Worm (Caenorhabditis elegans) whole organism, late embryonic: Measurements from ENCODE around the gene gpc-1.

Source experiments
- C08G9.2 ChIP-seq: sonication (generic microtip); optimal IDR thresholded peaks from 2 replicates; lab custom pipeline; 2016; ENCODE audit warnings: mild to moderate bottlenecking, missing genetic modification characterization, moderate library complexity, missing compliant biosample characterization
- T23F11.4 ChIP-seq: fragments of 200-800 bp; sonication (Bioruptor generic); optimal IDR thresholded peaks from 2 replicates; lab custom pipeline; 2018; ENCODE audit warnings: mild to moderate bottlenecking, missing genetic modification characterization, missing compliant biosample characterization
- Y22D7AL.16 ChIP-seq: sonication (generic microtip); optimal IDR thresholded peaks from 2 replicates; lab custom pipeline; 2016; ENCODE audit warnings: missing genetic modification characterization, missing compliant biosample characterization
- ceh-18 ChIP-seq: sonication (generic microtip); optimal IDR thresholded peaks from 2 replicates; lab custom pipeline; 2016; ENCODE audit warnings: missing genetic modification characterization, missing compliant biosample characterization
- ceh-2 ChIP-seq: sonication (generic microtip); optimal IDR thresholded peaks from 2 replicates; lab custom pipeline; 2016; ENCODE audit warnings: missing genotype, missing genetic modification characterization, missing compliant biosample characterization
- ceh-45 ChIP-seq: fragments of 200-800 bp; sonication (Bioruptor generic); IDR thresholded peaks from 2 replicates; pipeline ENCODE4 v1.3.6; 2022; ENCODE audit warnings: missing genetic modification reagents, missing genetic modification characterization, missing compliant biosample characterization
- ceh-48 ChIP-seq: sonication (generic microtip); optimal IDR thresholded peaks from 2 replicates; lab custom pipeline; 2016; ENCODE audit warnings: missing genetic modification characterization, inconsistent platforms, missing compliant biosample characterization
- ceh-6 ChIP-seq: fragments of 200-800 bp; sonication (Bioruptor generic); optimal IDR thresholded peaks from 2 replicates; lab custom pipeline; 2018; ENCODE audit warnings: mild to moderate bottlenecking, missing genetic modification characterization, missing compliant biosample characterization
- ceh-9 ChIP-seq: sonication (generic microtip); optimal IDR thresholded peaks from 2 replicates; lab custom pipeline; 2016; ENCODE audit warnings: mild to moderate bottlenecking, missing genetic modification characterization, inconsistent platforms, missing compliant biosample characterization
- che-1 ChIP-seq: sonication (generic microtip); optimal IDR thresholded peaks from 2 replicates; lab custom pipeline; 2016; ENCODE audit warnings: mild to moderate bottlenecking, missing genetic modification characterization, missing compliant biosample characterization
- dmd-4 ChIP-seq: sonication (generic microtip); optimal IDR thresholded peaks from 2 replicates; lab custom pipeline; 2016; ENCODE audit warnings: borderline replicate concordance, missing genetic modification characterization, missing compliant biosample characterization
- elt-2 ChIP-seq: sonication (generic microtip); optimal IDR thresholded peaks from 2 replicates; lab custom pipeline; 2016; ENCODE audit warnings: missing genetic modification reagents, missing genetic modification characterization, missing compliant biosample characterization
- elt-4 ChIP-seq: sonication (generic microtip); optimal IDR thresholded peaks from 2 replicates; lab custom pipeline; 2016; ENCODE audit warnings: missing genetic modification characterization, missing compliant biosample characterization
- ets-4 ChIP-seq: sonication (generic microtip); optimal IDR thresholded peaks from 2 replicates; lab custom pipeline; 2016; ENCODE audit warnings: missing genetic modification characterization, missing compliant biosample characterization
- fax-1 ChIP-seq: sonication (generic microtip); optimal IDR thresholded peaks from 2 replicates; lab custom pipeline; 2016; ENCODE audit warnings: missing genotype, missing genetic modification characterization, missing compliant biosample characterization
- hlh-13 ChIP-seq: fragments of 200-800 bp; sonication (Bioruptor generic); optimal IDR thresholded peaks from 2 replicates; lab custom pipeline; 2018; ENCODE audit warnings: mild to moderate bottlenecking, missing genetic modification characterization, missing compliant biosample characterization
- hlh-15 ChIP-seq: sonication (generic microtip); optimal IDR thresholded peaks from 2 replicates; lab custom pipeline; 2016; ENCODE audit warnings: missing genetic modification characterization, missing compliant biosample characterization
- hlh-30 ChIP-seq: sonication (generic microtip); optimal IDR thresholded peaks from 2 replicates; lab custom pipeline; 2017; ENCODE audit warnings: antibody characterized with exemption, missing genetic modification characterization, missing compliant biosample characterization; ENCODE audit not compliant: insufficient read depth
- hlh-6 ChIP-seq: sonication (generic microtip); optimal IDR thresholded peaks from 2 replicates; lab custom pipeline; 2016; ENCODE audit warnings: missing genotype, missing genetic modification characterization, missing compliant biosample characterization
- lin-11 ChIP-seq: fragments of 200-800 bp; sonication (Bioruptor generic); optimal IDR thresholded peaks from 2 replicates; lab custom pipeline; 2018; ENCODE audit warnings: mild to moderate bottlenecking, missing genetic modification characterization, missing compliant biosample characterization
- madf-2 ChIP-seq: sonication (generic microtip); optimal IDR thresholded peaks from 2 replicates; lab custom pipeline; 2017; ENCODE audit warnings: missing genetic modification characterization, missing compliant biosample characterization
- mec-3 ChIP-seq: sonication (generic microtip); optimal IDR thresholded peaks from 2 replicates; lab custom pipeline; 2016; ENCODE audit warnings: borderline replicate concordance, missing genetic modification characterization, missing compliant biosample characterization
- nfya-1 ChIP-seq: sonication (generic microtip); optimal IDR thresholded peaks from 2 replicates; lab custom pipeline; 2017; ENCODE audit warnings: missing genetic modification characterization, mild to moderate bottlenecking, missing compliant biosample characterization, antibody characterized with exemption, moderate library complexity
- nhr-232 ChIP-seq: sonication (generic microtip); optimal IDR thresholded peaks from 2 replicates; lab custom pipeline; 2016; ENCODE audit warnings: missing genetic modification characterization, missing compliant biosample characterization
- odd-2 ChIP-seq: sonication (generic microtip); optimal IDR thresholded peaks from 2 replicates; lab custom pipeline; 2017; ENCODE audit warnings: antibody characterized with exemption, mild to moderate bottlenecking, missing genetic modification characterization, missing compliant biosample characterization
- pax-1 ChIP-seq: fragments of 150-350 bp; optimal IDR thresholded peaks from 2 replicates; lab custom pipeline; 2014; ENCODE audit warnings: missing biosample characterization, missing genetic modification characterization
- rnt-1 ChIP-seq: sonication (generic microtip); optimal IDR thresholded peaks from 2 replicates; lab custom pipeline; 2016; ENCODE audit warnings: missing genetic modification characterization, missing compliant biosample characterization
- sox-2 ChIP-seq: fragments of 200-800 bp; sonication (Bioruptor generic); IDR thresholded peaks from 2 replicates; pipeline ENCODE4 v1.3.6; 2022; ENCODE audit warnings: missing genetic modification reagents, missing genetic modification characterization, missing compliant biosample characterization
- syd-9 ChIP-seq: sonication (generic microtip); optimal IDR thresholded peaks from 2 replicates; lab custom pipeline; 2016; ENCODE audit warnings: mild to moderate bottlenecking, missing genetic modification characterization, moderate library complexity, missing compliant biosample characterization
- tbx-7 ChIP-seq: sonication (generic microtip); optimal IDR thresholded peaks from 2 replicates; lab custom pipeline; 2016; ENCODE audit warnings: missing genotype, missing genetic modification characterization, missing compliant biosample characterization
- ttx-3 ChIP-seq: sonication (generic microtip); optimal IDR thresholded peaks from 2 replicates; lab custom pipeline; 2016; ENCODE audit warnings: missing genetic modification reagents, missing genetic modification characterization, missing compliant biosample characterization
- unc-3 ChIP-seq, 2 experiments: fragments of 200-800 bp in 1 of 2; sonication (Bioruptor generic) in 1 of 2; sonication (generic microtip) in 1 of 2; conservative IDR thresholded peaks in 1 of 2; optimal IDR thresholded peaks in 1 of 2; 2 replicates each; pipeline versions ENCODE4 v1.3.6 to Lab custom; 2016 to 2022; ENCODE audit warnings: missing compliant biosample characterization in 2 of 2, missing genetic modification characterization in 2 of 2, missing genetic modification reagents in 1 of 2
- zip-5 ChIP-seq: sonication (generic microtip); optimal IDR thresholded peaks from 2 replicates; lab custom pipeline; 2016; ENCODE audit warnings: missing genetic modification characterization, missing compliant biosample characterization
- ztf-16 ChIP-seq: sonication (generic microtip); optimal IDR thresholded peaks from 2 replicates; lab custom pipeline; 2017; ENCODE audit warnings: missing genetic modification characterization, missing compliant biosample characterization

Gene gpc-1

DNA sequence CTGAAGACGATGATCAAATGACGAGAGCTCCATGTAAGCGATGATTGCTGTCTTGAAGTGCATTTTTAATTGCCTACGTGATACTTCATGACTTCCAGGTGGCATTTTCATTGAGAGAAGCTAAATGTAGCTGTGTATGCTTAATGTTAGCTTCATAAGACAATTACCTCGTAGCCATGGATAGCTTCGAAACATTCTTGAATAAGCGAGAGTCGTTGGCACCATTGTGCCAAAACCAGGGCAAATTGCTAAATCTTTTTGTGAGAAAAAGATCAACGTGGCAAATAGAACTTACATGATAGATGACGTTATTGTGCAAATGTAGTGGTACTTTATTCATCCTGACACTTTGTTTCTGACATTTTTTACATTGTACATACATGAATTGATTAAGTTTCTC is 21.5 kb downstream of the gpc-1 start:
- TF ChIP-seq hlh-6 (no peak), rnt-1 (no peak), ets-4 (tag; lab: Kevin White, UChicago) (no peak), fax-1 (tag; lab: Kevin White, UChicago) (no peak), hlh-15 (tag; lab: Kevin White, UChicago) (no peak), ceh-2 (tag; lab: Kevin White, UChicago) (no peak), hlh-13 (GFP tag; lab: Kevin White, UChicago) (no peak)

DNA sequence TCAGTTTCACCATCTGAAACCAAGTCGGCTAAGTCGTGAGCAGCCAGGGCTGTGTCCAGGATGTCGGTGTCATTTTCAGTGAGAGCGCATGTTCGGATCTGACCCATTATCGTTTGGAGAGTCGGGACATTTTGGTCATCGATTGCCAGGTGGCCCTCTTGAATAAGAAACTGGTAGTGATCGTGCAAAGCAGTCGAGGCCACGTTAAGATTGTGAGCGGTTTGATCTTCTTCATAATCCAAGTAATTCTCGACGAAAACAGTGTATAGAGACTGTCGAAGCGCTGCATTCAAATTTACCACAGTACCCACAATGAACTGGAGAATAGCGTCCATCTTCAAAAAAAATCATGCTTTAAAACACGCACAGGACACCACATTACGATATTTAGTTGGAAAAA is 22.3 kb downstream of the gpc-1 start, which contains the start of gene T14G8.6:
TSS of gene T14G8.6 (minus strand) at position 338 of the 400 bp plus-strand sequence.
- no peak for TF ChIP-seq syd-9 (tag; lab: Kevin White, UChicago)
- no peak for TF ChIP-seq ceh-2 (tag; lab: Kevin White, UChicago)
- no peak for TF ChIP-seq zip-5
- TF ChIP-seq ztf-16, result no peak
- TF ChIP-seq dmd-4 (tag; lab: Kevin White, UChicago), result no peak
- no peak for TF ChIP-seq tbx-7 (tag; lab: Kevin White, UChicago)
- TF ChIP-seq madf-2 (tag; lab: Kevin White, UChicago), result no peak
- no peak for TF ChIP-seq che-1 (tag; lab: Kevin White, UChicago)
- no peak for TF ChIP-seq nfya-1
- no peak for TF ChIP-seq T23F11.4 (GFP tag; lab: Kevin White, UChicago)
- no peak for TF ChIP-seq ets-4 (tag; lab: Kevin White, UChicago)
- TF ChIP-seq mec-3, result no peak
- no peak for TF ChIP-seq ceh-45 (GFP tag; lab: Robert Waterston, UW)
- no peak for TF ChIP-seq pax-1 (tag; lab: Kevin White, UChicago)
- TF ChIP-seq C08G9.2, result no peak
- TF ChIP-seq ceh-48 (tag; lab: Kevin White, UChicago), result no peak
- no peak for TF ChIP-seq ceh-6
- TF ChIP-seq hlh-30, result no peak

DNA sequence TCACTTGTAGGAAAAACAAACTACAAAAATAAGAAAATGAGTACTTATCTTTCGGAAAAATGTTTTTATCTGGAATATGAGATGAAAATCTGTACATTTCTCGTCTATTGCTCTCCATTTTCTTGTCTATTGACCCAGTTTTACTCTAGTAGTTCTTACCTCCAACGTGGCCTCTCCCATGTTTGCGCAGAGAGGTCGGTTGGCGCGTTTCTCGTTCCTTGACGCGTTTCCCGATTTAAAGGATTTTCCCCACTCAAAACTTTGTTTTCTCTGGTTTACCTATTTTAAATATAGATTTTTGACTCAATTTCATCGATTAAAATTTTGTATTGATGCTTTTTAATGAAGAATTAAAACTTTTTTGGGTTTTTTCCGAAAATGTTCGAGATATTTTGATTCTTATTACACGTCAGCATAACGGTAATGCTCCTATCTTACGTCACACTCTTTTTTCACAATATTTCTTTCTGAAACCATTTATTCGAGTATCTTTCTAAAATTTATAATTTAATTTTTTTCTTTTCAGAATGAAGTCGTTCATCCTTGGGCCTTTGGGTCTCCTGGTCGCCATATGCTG is 24.0 kb downstream of the gpc-1 start, which contains the start of gene T14G8.3:
TSS of gene T14G8.3 (plus strand) at position 527 of the 577 bp plus-strand sequence.
- TF ChIP-seq unc-3 (GFP tag; conservative IDR thresholded peaks at IDR 0.05; lab: Robert Waterston, UW) (no peak), unc-3 (tag; optimal IDR thresholded peaks at IDR 0.05; lab: Kevin White, UChicago) (no peak), elt-2 (peak; percentile 44), hlh-13 (GFP tag; lab: Kevin White, UChicago) (no peak), ttx-3 (no peak)
- TF ChIP-seq, all 69 proteins: peak for 1

DNA sequence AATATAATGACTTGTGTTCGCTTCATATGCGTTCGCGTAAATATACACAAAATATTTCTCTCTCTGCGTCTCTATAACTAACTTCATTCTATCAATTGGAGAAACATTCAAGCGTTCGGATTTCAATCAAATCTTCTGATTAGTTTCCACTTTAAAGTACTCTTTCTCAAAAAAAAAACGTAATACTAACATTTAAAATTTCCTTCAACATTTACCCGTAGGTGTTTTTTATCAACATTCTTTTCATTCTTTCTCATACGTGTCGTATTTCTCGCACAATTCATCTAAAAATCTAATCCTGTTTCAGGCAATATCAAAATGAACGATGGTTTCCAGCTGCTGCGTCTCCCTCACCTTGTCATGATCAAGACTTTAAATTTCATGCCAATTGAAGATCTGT is 27.1 kb downstream of the gpc-1 start, which contains the start of gene T14G8.2:
TSS of gene T14G8.2 (plus strand) at position 301 of the 400 bp plus-strand sequence.
- TF ChIP-seq ceh-45 (GFP tag; lab: Robert Waterston, UW) (no peak), ceh-48 (tag; lab: Kevin White, UChicago) (no peak), ceh-9 (tag; lab: Kevin White, UChicago) (no peak), ceh-18 (tag; lab: Kevin White, UChicago) (no peak), hlh-6 (no peak), Y22D7AL.16 (no peak), che-1 (tag; lab: Kevin White, UChicago) (no peak), nhr-232 (tag; lab: Kevin White, UChicago) (no peak), elt-4 (tag; lab: Kevin White, UChicago) (no peak), lin-11 (no peak), nfya-1 (no peak)

DNA sequence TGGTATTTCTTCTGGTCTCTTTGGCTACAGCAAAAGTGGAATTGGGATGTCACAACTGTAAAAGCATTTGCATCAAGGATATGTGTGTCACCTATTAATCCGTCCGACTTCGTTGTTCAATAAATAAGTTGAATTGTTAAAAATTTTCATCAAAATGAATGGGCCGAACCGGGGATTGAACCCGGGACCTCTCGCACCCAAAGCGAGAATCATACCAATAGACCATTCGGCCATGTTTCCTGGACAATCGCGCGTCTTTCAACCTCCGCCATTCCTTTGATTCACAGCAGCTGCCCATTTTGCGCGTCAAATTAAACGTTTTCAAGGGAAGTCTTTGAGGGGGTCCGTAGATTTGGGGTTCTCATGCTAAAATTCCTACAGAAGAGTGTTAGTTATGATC is 30.1 kb downstream of the gpc-1 start:
- TF ChIP-seq madf-2 (tag; lab: Kevin White, UChicago), result no peak
- TF ChIP-seq lin-11, result no peak
- no peak for TF ChIP-seq C08G9.2
- no peak for TF ChIP-seq hlh-13 (GFP tag; lab: Kevin White, UChicago)
- no peak for TF ChIP-seq ceh-48 (tag; lab: Kevin White, UChicago)
- TF ChIP-seq che-1 (tag; lab: Kevin White, UChicago), result no peak
- no peak for TF ChIP-seq sox-2 (GFP tag; lab: Robert Waterston, UW)
- TF ChIP-seq ceh-6, result no peak
- no peak for TF ChIP-seq odd-2 (tag; lab: Kevin White, UChicago)
